Fruit fly (Drosophila melanogaster) whole organism, embryonic: Measurements from ENCODE around the gene dar1.

Experiments
- Awh ChIP-seq: fragments of 200-800 bp; sonication (Bioruptor generic); IDR thresholded peaks from 2 replicates; pipeline ENCODE4, ENCODE4 v1.3.6; 2022; ENCODE audit warnings: missing biosample characterization, missing genetic modification characterization
- CG10431 ChIP-seq: fragments of 200-800 bp; sonication (Bioruptor generic); optimal IDR thresholded peaks from 3 replicates; lab custom pipeline; 2018; ENCODE audit warnings: missing biosample characterization, mild to moderate bottlenecking, missing genetic modification characterization
- CG10565 ChIP-seq: fragments of 200-800 bp; sonication (Bioruptor generic); optimal IDR thresholded peaks from 3 replicates; lab custom pipeline; 2016; ENCODE audit warnings: missing biosample characterization, mild to moderate bottlenecking, missing genetic modification characterization
- CG11093 ChIP-seq: fragments of 200-800 bp; sonication (Bioruptor generic); IDR thresholded peaks from 3 replicates; pipeline ENCODE4 v1.3.6; 2022; ENCODE audit warnings: missing biosample characterization, missing genetic modification characterization
- CG12299 ChIP-seq: fragments of 200-800 bp; sonication (Bioruptor generic); optimal IDR thresholded peaks from 2 replicates; lab custom pipeline; 2018; ENCODE audit warnings: missing biosample characterization, mild to moderate bottlenecking, missing genetic modification characterization
- CG12659 ChIP-seq: fragments of 200-800 bp; sonication (Bioruptor generic); optimal IDR thresholded peaks from 3 replicates; lab custom pipeline; 2017; ENCODE audit warnings: mild to moderate bottlenecking, missing biosample characterization, missing genetic modification reagents, missing genetic modification characterization
- CG15479 ChIP-seq: fragments of 200-800 bp; sonication (Bioruptor generic); optimal IDR thresholded peaks from 3 replicates; lab custom pipeline; 2019; ENCODE audit warnings: missing biosample characterization, mild to moderate bottlenecking, missing genetic modification characterization, moderate library complexity
- CG16813 ChIP-seq: fragments of 200-800 bp; sonication (Bioruptor generic); IDR thresholded peaks from 3 replicates; pipeline ENCODE4 v1.3.6; 2022; ENCODE audit warnings: missing biosample characterization, missing genetic modification characterization; ENCODE audit not compliant: partially characterized antibody
- CG17328 ChIP-seq: fragments of 200-800 bp; sonication (Bioruptor generic); IDR thresholded peaks from 2 replicates; pipeline ENCODE4 v1.3.6; 2022; ENCODE audit warnings: missing biosample characterization, missing genetic modification characterization
- CG17361 ChIP-seq: fragments of 200-800 bp; sonication (Bioruptor generic); IDR thresholded peaks from 3 replicates; pipeline ENCODE4 v1.3.6; 2022; ENCODE audit warnings: missing biosample characterization, missing genetic modification characterization
- CG17612 ChIP-seq: fragments of 200-800 bp; sonication (Bioruptor generic); IDR thresholded peaks from 2 replicates; pipeline ENCODE4 v1.3.6; 2022; ENCODE audit warnings: missing biosample characterization, missing genetic modification characterization
- CG17829 ChIP-seq: fragments of 200-800 bp; optimal IDR thresholded peaks from 2 replicates; lab custom pipeline; 2019; ENCODE audit warnings: missing biosample characterization, mild to moderate bottlenecking, missing genetic modification characterization, moderate library complexity
- CG2129 ChIP-seq: fragments of 200-800 bp; sonication (Bioruptor generic); IDR thresholded peaks from 2 replicates; pipeline ENCODE4 v1.3.6; 2022; ENCODE audit warnings: missing biosample characterization, missing genetic modification characterization; ENCODE audit not compliant: partially characterized antibody
- CG31441 ChIP-seq: fragments of 200-800 bp; sonication (Bioruptor generic); IDR thresholded peaks from 2 replicates; pipeline ENCODE4 v1.3.6; 2022; ENCODE audit warnings: missing biosample characterization, missing genetic modification characterization
- CG33213 ChIP-seq: fragments of 200-800 bp; sonication (Bioruptor generic); optimal IDR thresholded peaks from 3 replicates; lab custom pipeline; 2016; ENCODE audit warnings: missing biosample characterization, missing genetic modification characterization
- CG4730 ChIP-seq: fragments of 200-800 bp; sonication (Bioruptor generic); IDR thresholded peaks from 2 replicates; pipeline ENCODE4 v1.3.6; 2022; ENCODE audit warnings: missing biosample characterization, missing genetic modification characterization
- CG6765 ChIP-seq: fragments of 200-800 bp; sonication (Bioruptor generic); optimal IDR thresholded peaks from 3 replicates; lab custom pipeline; 2017; ENCODE audit warnings: missing biosample characterization, mild to moderate bottlenecking, missing genetic modification characterization
- CG7372 ChIP-seq: fragments of 200-800 bp; sonication (Bioruptor generic); IDR thresholded peaks from 2 replicates; pipeline ENCODE4 v1.3.6; 2022; ENCODE audit warnings: missing biosample characterization, missing genetic modification characterization
- CG7745 ChIP-seq: fragments of 200-800 bp; sonication (Bioruptor generic); optimal IDR thresholded peaks from 2 replicates; lab custom pipeline; 2018; ENCODE audit warnings: missing biosample characterization, mild to moderate bottlenecking, missing genetic modification characterization, moderate library complexity
- CG7839 ChIP-seq: fragments of 200-800 bp; sonication (Bioruptor generic); optimal IDR thresholded peaks from 3 replicates; lab custom pipeline; 2018; ENCODE audit warnings: missing biosample characterization, mild to moderate bottlenecking, missing genetic modification characterization, moderate library complexity
- CG7928 ChIP-seq: fragments of 200-800 bp; sonication (Bioruptor generic); optimal IDR thresholded peaks from 2 replicates; lab custom pipeline; 2017; ENCODE audit warnings: missing biosample characterization, mild to moderate bottlenecking, missing genetic modification characterization
- CG8290 ChIP-seq, 3 experiments: fragments of 200-800 bp; sonication (Bioruptor generic); optimal IDR thresholded peaks; 2 replicates each; lab custom pipeline; 2016 to 2019; ENCODE audit warnings: missing biosample characterization in 3 of 3, missing genetic modification characterization in 3 of 3, mild to moderate bottlenecking in 2 of 3, moderate library complexity in 1 of 3
- CG8388 ChIP-seq: fragments of 200-800 bp; sonication (Bioruptor generic); optimal IDR thresholded peaks from 2 replicates; lab custom pipeline; 2019; ENCODE audit warnings: missing biosample characterization, mild to moderate bottlenecking, missing genetic modification characterization, moderate library complexity
- CG9797 ChIP-seq: fragments of 200-800 bp; sonication (Bioruptor generic); optimal IDR thresholded peaks from 3 replicates; lab custom pipeline; 2018; ENCODE audit warnings: missing biosample characterization, mild to moderate bottlenecking, missing genetic modification characterization
- CG9876 ChIP-seq: fragments of 200-800 bp; sonication (Bioruptor generic); optimal IDR thresholded peaks from 2 replicates; lab custom pipeline; 2016; ENCODE audit warnings: missing biosample characterization, missing genetic modification characterization
- Chrac-16 ChIP-seq: fragments of 200-800 bp; sonication (Bioruptor generic); optimal IDR thresholded peaks from 3 replicates; lab custom pipeline; 2016; ENCODE audit warnings: missing biosample characterization, missing genetic modification characterization
- D19B ChIP-seq: fragments of 200-800 bp; sonication (Bioruptor generic); optimal IDR thresholded peaks from 2 replicates; lab custom pipeline; 2017; ENCODE audit warnings: missing biosample characterization, mild to moderate bottlenecking, missing genetic modification characterization
- Drgx ChIP-seq: fragments of 200-800 bp; sonication (Bioruptor generic); IDR thresholded peaks from 2 replicates; pipeline ENCODE4 v1.3.6; 2022; ENCODE audit warnings: missing biosample characterization, missing genetic modification characterization
- Elba2 ChIP-seq: fragments of 200-800 bp; sonication (Bioruptor generic); optimal IDR thresholded peaks from 3 replicates; lab custom pipeline; 2016; ENCODE audit warnings: missing biosample characterization, missing genetic modification characterization
- Fer3 ChIP-seq: fragments of 200-800 bp; sonication (Bioruptor generic); optimal IDR thresholded peaks from 2 replicates; lab custom pipeline; 2018; ENCODE audit warnings: missing biosample characterization, mild to moderate bottlenecking, missing genetic modification characterization, moderate library complexity
- Gsc ChIP-seq: fragments of 200-800 bp; sonication (Bioruptor generic); IDR thresholded peaks from 2 replicates; pipeline ENCODE4 v1.3.6; 2022; ENCODE audit warnings: missing biosample characterization, missing genetic modification characterization
- HHEX ChIP-seq: fragments of 200-800 bp; sonication (Bioruptor generic); optimal IDR thresholded peaks from 3 replicates; lab custom pipeline; 2017; ENCODE audit warnings: missing biosample characterization, mild to moderate bottlenecking, missing genetic modification characterization, missing genetic modification reagents
- HLH54F ChIP-seq: fragments of 200-800 bp; sonication (Bioruptor generic); optimal IDR thresholded peaks from 3 replicates; lab custom pipeline; 2016; ENCODE audit warnings: missing biosample characterization, missing genetic modification characterization
- HmgZ ChIP-seq: fragments of 200-800 bp; sonication (Bioruptor generic); optimal IDR thresholded peaks from 2 replicates; lab custom pipeline; 2018; ENCODE audit warnings: missing biosample characterization, mild to moderate bottlenecking, missing genetic modification characterization
- Hmr ChIP-seq: fragments of 200-800 bp; sonication (Bioruptor generic); optimal IDR thresholded peaks from 3 replicates; lab custom pipeline; 2017; ENCODE audit warnings: mild to moderate bottlenecking, missing biosample characterization, missing genetic modification reagents, missing genetic modification characterization
- Hsf ChIP-seq: fragments of 200-800 bp; sonication (Bioruptor generic); optimal IDR thresholded peaks from 3 replicates; lab custom pipeline; 2016; ENCODE audit warnings: missing biosample characterization, missing genetic modification characterization
- NFAT ChIP-seq: fragments of 200-800 bp; sonication (Bioruptor generic); IDR thresholded peaks from 2 replicates; pipeline ENCODE4 v1.3.6; 2022; ENCODE audit warnings: missing biosample characterization, missing genetic modification characterization
- Nf-YA ChIP-seq: fragments of 200-800 bp; sonication (Bioruptor generic); IDR thresholded peaks from 2 replicates; pipeline ENCODE4 v1.3.6; 2022; ENCODE audit warnings: missing biosample characterization, missing genetic modification characterization
- Ssrp ChIP-seq: fragments of 200-800 bp; sonication (Bioruptor generic); optimal IDR thresholded peaks from 2 replicates; lab custom pipeline; 2018; ENCODE audit warnings: missing biosample characterization, mild to moderate bottlenecking, missing genetic modification characterization, moderate library complexity
- TFAM ChIP-seq: fragments of 200-800 bp; sonication (Bioruptor generic); optimal IDR thresholded peaks from 2 replicates; lab custom pipeline; 2017; ENCODE audit warnings: missing biosample characterization, missing genetic modification characterization, inconsistent platforms
- ap ChIP-seq: fragments of 200-800 bp; sonication (Bioruptor generic); IDR thresholded peaks from 2 replicates; pipeline ENCODE4 v1.3.6; 2022; ENCODE audit warnings: missing biosample characterization, missing genetic modification characterization
- croc ChIP-seq: fragments of 200-800 bp; sonication (Bioruptor generic); conservative IDR thresholded peaks from 3 replicates; pipeline ENCODE4 v1.3.6; 2022; ENCODE audit warnings: missing biosample characterization, missing genetic modification characterization
- esg ChIP-seq: fragments of 200-800 bp; sonication (Bioruptor generic); conservative IDR thresholded peaks from 2 replicates; pipeline ENCODE4 v1.3.6; 2022; ENCODE audit warnings: missing biosample characterization, missing genetic modification characterization
- ewg ChIP-seq: fragments of 200-800 bp; sonication (Bioruptor generic); optimal IDR thresholded peaks from 3 replicates; lab custom pipeline; 2017; ENCODE audit warnings: mild to moderate bottlenecking, missing biosample characterization, missing genetic modification reagents, missing genetic modification characterization
- fd96Cb ChIP-seq: fragments of 200-800 bp; sonication (Bioruptor generic); optimal IDR thresholded peaks from 2 replicates; lab custom pipeline; 2018; ENCODE audit warnings: missing biosample characterization, mild to moderate bottlenecking, missing genetic modification characterization, moderate library complexity
- lilli ChIP-seq: fragments of 200-800 bp; sonication (Bioruptor generic); optimal IDR thresholded peaks from 3 replicates; lab custom pipeline; 2016; ENCODE audit warnings: missing biosample characterization, missing genetic modification characterization
- sd ChIP-seq: fragments of 200-800 bp; sonication (Bioruptor generic); optimal IDR thresholded peaks from 3 replicates; lab custom pipeline; 2018; ENCODE audit warnings: missing biosample characterization, mild to moderate bottlenecking, missing genetic modification characterization, moderate library complexity
- shn ChIP-seq: fragments of 200-800 bp; sonication (Bioruptor generic); optimal IDR thresholded peaks from 3 replicates; lab custom pipeline; 2016; ENCODE audit warnings: missing biosample characterization, missing genetic modification characterization
- sima ChIP-seq: fragments of 200-800 bp; sonication (Bioruptor generic); optimal IDR thresholded peaks from 2 replicates; lab custom pipeline; 2016; ENCODE audit warnings: missing biosample characterization, missing genetic modification characterization
- so ChIP-seq: fragments of 200-800 bp; sonication (Bioruptor generic); IDR thresholded peaks from 3 replicates; pipeline ENCODE4 v1.3.6; 2022; ENCODE audit warnings: missing biosample characterization, missing genetic modification characterization

dar1 gene

dm6 chr3L:3634107-3634737 is 8.1 kb downstream of the dar1 start (continued):
- no peak for TF ChIP-seq Hmr
- peak; percentile 80 for TF ChIP-seq CG17328
- no peak; the same call in 2 of the 3 replicates for TF ChIP-seq so
- no peak; the same call in 1 of the 2 replicates for TF ChIP-seq NFAT (GFP tag; lab: Robert Waterston, UW)
- TF ChIP-seq CG2129 (GFP tag; lab: Robert Waterston, UW), result no peak
- peak; percentile 69 for TF ChIP-seq fd96Cb (tag; lab: Kevin White, UChicago)
- no peak for TF ChIP-seq CG33213 (GFP tag; lab: Kevin White, UChicago)
- peak; percentile 46; the same call in 1 of the 2 replicates for TF ChIP-seq esg
- TF ChIP-seq HmgZ (tag; lab: Kevin White, UChicago), result peak; percentile 17
- peak; percentile 33 for TF ChIP-seq sd (tag; lab: Kevin White, UChicago)
- TF ChIP-seq HHEX (GFP tag; lab: Kevin White, UChicago), result no peak
- TF ChIP-seq ap (GFP tag; lab: Robert Waterston, UW), result peak; percentile 52; the same call in 1 of the 2 replicates
- TF ChIP-seq shn (GFP tag; lab: Kevin White, UChicago), result no peak
- peak; percentile 45 for TF ChIP-seq Fer3 (tag; lab: Kevin White, UChicago)
- TF ChIP-seq CG12299, result peak; percentile 49
- TF ChIP-seq CG16813 (GFP tag; lab: Robert Waterston, UW), result no peak
- peak; percentile 0 for TF ChIP-seq Chrac-16
- peak; percentile 63; the same call in 1 of the 2 replicates for TF ChIP-seq Awh
- no peak for TF ChIP-seq lilli (GFP tag; lab: Kevin White, UChicago)
- TF ChIP-seq CG10565, result no peak
- peak; percentile 57 for TF ChIP-seq CG7745 (tag; lab: Kevin White, UChicago)
- no peak for TF ChIP-seq Gsc (GFP tag; lab: Robert Waterston, UW)
- TF ChIP-seq CG11093 (GFP tag; lab: Robert Waterston, UW), result peak; percentile 57; the same call in 1 of the 3 replicates
- no peak for TF ChIP-seq CG9876
- peak; percentile 92 for TF ChIP-seq CG31441
- TF ChIP-seq CG12659 (GFP tag; lab: Kevin White, UChicago), result peak; percentile 53
- TF ChIP-seq CG17612 (GFP tag; lab: Robert Waterston, UW), result no peak
- no peak for TF ChIP-seq Nf-YA (GFP tag; lab: Robert Waterston, UW)
- no peak for TF ChIP-seq CG15479 (GFP tag; lab: Kevin White, UChicago)
- peak; percentile 80 for TF ChIP-seq CG17361 (GFP tag; lab: Robert Waterston, UW)
- TF ChIP-seq ewg, result peak; percentile 42
- peak; percentile 63 for TF ChIP-seq croc
- no peak for TF ChIP-seq HLH54F
- no peak for TF ChIP-seq sima
- TF ChIP-seq D19B (GFP tag; lab: Kevin White, UChicago), result no peak
- no peak for TF ChIP-seq CG7372
- peak; percentile 89 for TF ChIP-seq CG8388 (GFP tag; lab: Kevin White, UChicago)
- TF ChIP-seq CG7928 (GFP tag; lab: Kevin White, UChicago), result no peak
- TF ChIP-seq TFAM, result no peak
- TF ChIP-seq CG6765 (GFP tag; lab: Kevin White, UChicago), result no peak
- peak; percentile 55 for TF ChIP-seq CG10431 (GFP tag; lab: Kevin White, UChicago)
- no peak for TF ChIP-seq CG9797 (GFP tag; lab: Kevin White, UChicago)
- TF ChIP-seq Elba2 (GFP tag; lab: Kevin White, UChicago), result no peak
- peak; percentile 72 for TF ChIP-seq Ssrp (tag; lab: Kevin White, UChicago)
- TF ChIP-seq CG4730 (GFP tag; lab: Robert Waterston, UW), result no peak
- TF ChIP-seq CG8290 (GFP tag; optimal IDR thresholded peaks at IDR 0.05; lab: Kevin White, UChicago), result no peak
- TF ChIP-seq CG8290 (tag; optimal IDR thresholded peaks at IDR 0.05; lab: Kevin White, UChicago), result no peak
- peak; percentile 75 for TF ChIP-seq CG7839 (tag; lab: Kevin White, UChicago)
- no peak for TF ChIP-seq Hsf
- TF ChIP-seq CG17829 (tag; lab: Kevin White, UChicago), result peak; percentile 86
- peak; percentile 74 for TF ChIP-seq Drgx (GFP tag; lab: Robert Waterston, UW)
